Worm (Caenorhabditis elegans) whole organism, L2 larva: ENCODE measurements around the gene hot-4.

Source experiments
- R02D3.7 ChIP-seq: fragments of 150-350 bp; optimal IDR thresholded peaks from 2 replicates; lab custom pipeline; 2014; ENCODE audit warnings: missing biosample characterization, missing genetic modification characterization
- ceh-16 ChIP-seq: fragments of 150-350 bp; optimal IDR thresholded peaks from 2 replicates; lab custom pipeline; 2014; ENCODE audit warnings: missing biosample characterization, missing genetic modification characterization
- elt-1 ChIP-seq: fragments of 150-350 bp; optimal IDR thresholded peaks from 2 replicates; lab custom pipeline; 2014; ENCODE audit warnings: missing biosample characterization, missing genetic modification characterization
- lin-13 ChIP-seq: fragments of 150-350 bp; optimal IDR thresholded peaks from 2 replicates; lab custom pipeline; 2014; ENCODE audit warnings: missing biosample characterization, missing genetic modification reagents, missing genetic modification characterization
- lsy-2 ChIP-seq, 2 experiments: fragments of 150-350 bp in 1 of 2; sonication (generic microtip) in 1 of 2; optimal IDR thresholded peaks; 2 replicates each; lab custom pipeline; 2014 to 2017; ENCODE audit warnings: missing biosample characterization in 2 of 2, missing genetic modification characterization in 2 of 2
- nhr-10 ChIP-seq: sonication (generic microtip); optimal IDR thresholded peaks from 2 replicates; lab custom pipeline; 2017; ENCODE audit warnings: missing biosample characterization, missing genetic modification characterization
- unc-39 ChIP-seq: fragments of 150-350 bp; optimal IDR thresholded peaks from 2 replicates; lab custom pipeline; 2014; ENCODE audit warnings: missing biosample characterization, missing genetic modification characterization
- zag-1 ChIP-seq: fragments of 150-350 bp; optimal IDR thresholded peaks from 2 replicates; lab custom pipeline; 2014; ENCODE audit warnings: missing biosample characterization, missing genetic modification characterization

DNA sequence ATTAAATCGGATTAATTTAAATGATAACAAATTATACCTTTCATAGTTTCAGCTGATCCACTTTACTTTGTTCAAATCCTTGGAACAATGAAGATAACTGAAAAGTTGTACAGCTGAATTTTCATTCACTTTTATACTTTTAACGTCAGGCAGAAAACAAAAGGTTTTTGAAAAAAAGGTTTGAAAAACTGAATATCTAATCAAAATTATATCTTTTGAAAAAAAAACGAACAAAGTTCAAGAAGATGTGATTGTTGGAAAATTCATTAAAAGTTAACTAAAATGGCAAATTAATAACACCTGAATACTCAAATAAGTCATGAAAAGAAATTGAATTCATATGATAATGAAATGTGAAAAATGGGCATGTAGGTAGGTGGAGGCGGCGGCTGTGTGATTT lies 19.4 kb downstream of the hot-4 start, which contains the start of gene T12A2.21:
- no peak for TF ChIP-seq unc-39 (tag; lab: Kevin White, UChicago)
- no peak for TF ChIP-seq elt-1 (tag; lab: Kevin White, UChicago)
- TF ChIP-seq R02D3.7 (tag; lab: Kevin White, UChicago) = no peak
- TF ChIP-seq zag-1 (tag; lab: Kevin White, UChicago) = no peak
- TF ChIP-seq lsy-2 (tag; optimal IDR thresholded peaks at IDR 0.05; lab: Kevin White, UChicago) = no peak
- TF ChIP-seq ceh-16 (tag; lab: Kevin White, UChicago) = no peak
- TF ChIP-seq lin-13 (GFP tag; lab: Kevin White, UChicago) = no peak
- TF ChIP-seq nhr-10 (tag; lab: Kevin White, UChicago) = no peak
